Fruit fly (Drosophila melanogaster) Kc167 (cell line): ENCODE results near the gene Rpn1.
A peak's percentile ranks its signal among the peaks of the same experiment; 100 is the strongest.

Experiments
- Myc ChIP-seq: fragments of >200 bp; optimal IDR thresholded peaks from 2 replicates; lab custom pipeline; 2017; ENCODE audit warnings: missing external identifiers
- Sin3A ChIP-seq: fragments of >200 bp; optimal IDR thresholded peaks from 2 replicates; lab custom pipeline; 2018; ENCODE audit warnings: missing external identifiers
- h ChIP-seq: fragments of >200 bp; optimal IDR thresholded peaks from 3 replicates; lab custom pipeline; 2018; ENCODE audit warnings: missing external identifiers
- insv ChIP-seq: fragments of >200 bp; optimal IDR thresholded peaks from 3 replicates; lab custom pipeline; 2018; ENCODE audit warnings: missing external identifiers
- psq ChIP-seq: fragments of >200 bp; optimal IDR thresholded peaks from 2 replicates; lab custom pipeline; 2017; ENCODE audit warnings: missing external identifiers
- ttk ChIP-seq: sonication (Bioruptor generic); optimal IDR thresholded peaks from 2 replicates; lab custom pipeline; 2017; ENCODE audit warnings: missing external identifiers

The Rpn1 gene

DNA sequence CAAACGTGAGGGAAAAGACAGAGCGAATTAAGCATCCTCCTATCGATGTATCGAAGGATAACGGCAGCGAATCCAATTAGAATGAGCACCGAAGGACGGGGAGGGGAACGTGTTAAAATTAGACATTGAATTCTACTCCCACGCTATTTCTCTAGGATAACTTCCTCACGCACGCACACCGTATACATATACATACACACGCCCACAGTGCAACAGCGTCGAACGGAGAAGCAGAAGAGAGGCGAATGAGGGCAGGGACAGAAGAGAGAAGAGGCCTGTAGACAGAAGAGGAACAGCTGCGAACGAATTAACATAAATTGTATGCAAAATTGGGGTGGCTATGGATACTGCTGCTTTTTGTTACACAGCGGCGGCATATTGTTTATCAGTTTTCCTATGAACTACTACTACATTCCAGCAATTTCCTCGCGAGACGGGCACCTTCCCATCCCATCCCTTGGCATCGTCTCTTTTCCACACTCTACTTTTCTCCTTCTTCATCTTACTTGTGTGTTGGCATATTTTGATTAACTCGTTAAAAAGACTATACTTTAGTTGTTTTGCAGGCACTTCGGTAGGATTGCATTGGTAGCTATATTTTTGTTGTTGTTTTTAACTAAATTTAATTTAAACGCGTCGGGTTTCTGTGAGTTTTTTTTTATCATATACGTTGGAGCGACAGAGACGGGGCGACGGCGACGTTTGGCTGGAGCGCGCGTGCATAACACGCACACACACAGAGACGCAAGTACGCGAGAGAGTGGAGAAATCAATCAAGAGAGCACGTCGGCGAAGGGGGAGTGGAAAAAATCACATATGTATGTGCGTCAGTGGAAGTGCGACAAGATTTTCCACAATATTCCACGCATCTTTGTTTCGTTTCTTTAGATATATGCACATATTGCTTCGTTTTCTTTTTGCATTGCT is 6.4 kb upstream of the Rpn1 start:
- TF ChIP-seq ttk (lab: Kevin White, UChicago) (no peak), insv (lab: Kevin White, UChicago) (no peak), psq (lab: Kevin White, UChicago) (no peak), Myc (no peak), Sin3A (lab: Kevin White, UChicago) (no peak), h (no peak)

dm6 chr3L:19909234-19910053 is 5.4 kb upstream of the Rpn1 start:
- TF ChIP-seq h (no peak), ttk (lab: Kevin White, UChicago) (no peak), Myc (no peak), psq (lab: Kevin White, UChicago) (peak; percentile 10), Sin3A (lab: Kevin White, UChicago) (no peak), insv (lab: Kevin White, UChicago) (no peak)

DNA sequence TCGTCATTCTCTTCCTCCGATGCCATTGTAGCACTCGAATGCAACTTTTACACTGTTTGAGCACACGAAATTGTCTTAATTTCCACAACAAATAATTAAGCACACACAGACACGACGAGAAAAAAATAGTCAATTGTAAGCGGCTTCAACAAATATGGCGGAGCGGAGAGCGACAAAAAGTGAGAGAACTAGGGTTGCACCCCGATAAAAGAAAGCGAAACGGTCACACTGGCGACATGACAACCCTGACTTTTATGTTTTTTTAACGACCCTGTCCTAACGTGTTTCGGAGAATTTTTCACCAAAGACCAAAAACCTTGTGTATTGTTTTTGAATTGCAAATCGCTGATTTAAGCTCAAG is 4.8 kb upstream of the Rpn1 start, which contains the start of the genes Mi-2 and Prp3:
Gene Mi-2, minus strand, starts transcription at position 162 of the 361 bp plus-strand sequence.
Gene Prp3, plus strand, starts transcription at position 247 of the 361 bp plus-strand sequence.
- TF ChIP-seq Myc: no peak
- no peak for TF ChIP-seq h
- no peak for TF ChIP-seq ttk (lab: Kevin White, UChicago)
- TF ChIP-seq psq (lab: Kevin White, UChicago): no peak
- TF ChIP-seq insv (lab: Kevin White, UChicago): no peak
- no peak for TF ChIP-seq Sin3A (lab: Kevin White, UChicago)

DNA sequence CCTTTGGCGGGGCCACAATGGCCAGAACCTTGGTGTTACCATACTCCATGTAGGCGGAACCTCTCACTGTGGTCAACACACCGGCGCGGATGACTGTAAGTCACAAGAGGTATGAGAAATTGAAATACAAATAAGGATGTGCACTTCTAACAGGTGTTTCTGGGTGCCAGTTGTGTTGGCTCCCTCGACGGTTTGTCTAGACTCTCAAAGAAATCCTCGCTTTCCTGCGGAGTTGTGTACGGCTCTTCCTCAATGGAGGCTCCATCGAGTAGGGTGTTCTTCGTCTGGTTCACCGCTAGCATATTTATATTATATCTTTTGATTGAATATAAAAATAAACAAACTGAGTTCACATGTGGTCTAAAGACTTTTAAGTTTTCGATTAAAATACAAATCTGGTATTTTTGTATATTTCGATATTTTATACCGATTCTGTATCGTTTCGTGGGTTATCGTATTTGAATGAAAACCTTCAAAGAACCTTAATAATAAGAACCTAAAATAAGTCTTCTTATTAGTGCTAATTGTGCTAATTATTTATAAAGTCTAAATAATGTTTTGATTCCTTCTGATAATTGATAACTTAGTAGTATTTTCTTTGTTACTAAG is 1.4 kb upstream of the Rpn1 start, which contains the start of gene Mtr3:
Gene Mtr3, minus strand, starts transcription at position 388 of the 609 bp plus-strand sequence.
- TF ChIP-seq Sin3A (lab: Kevin White, UChicago) (no peak), ttk (lab: Kevin White, UChicago) (no peak), Myc (no peak), psq (lab: Kevin White, UChicago) (no peak), h (no peak), insv (lab: Kevin White, UChicago) (no peak)

dm6 chr3L:19919981-19920380 is 5.1 kb downstream of the Rpn1 start:
- TF ChIP-seq ttk (lab: Kevin White, UChicago) (no peak), psq (lab: Kevin White, UChicago) (no peak), Myc (no peak), Sin3A (lab: Kevin White, UChicago) (no peak), h (no peak), insv (lab: Kevin White, UChicago) (no peak)

DNA sequence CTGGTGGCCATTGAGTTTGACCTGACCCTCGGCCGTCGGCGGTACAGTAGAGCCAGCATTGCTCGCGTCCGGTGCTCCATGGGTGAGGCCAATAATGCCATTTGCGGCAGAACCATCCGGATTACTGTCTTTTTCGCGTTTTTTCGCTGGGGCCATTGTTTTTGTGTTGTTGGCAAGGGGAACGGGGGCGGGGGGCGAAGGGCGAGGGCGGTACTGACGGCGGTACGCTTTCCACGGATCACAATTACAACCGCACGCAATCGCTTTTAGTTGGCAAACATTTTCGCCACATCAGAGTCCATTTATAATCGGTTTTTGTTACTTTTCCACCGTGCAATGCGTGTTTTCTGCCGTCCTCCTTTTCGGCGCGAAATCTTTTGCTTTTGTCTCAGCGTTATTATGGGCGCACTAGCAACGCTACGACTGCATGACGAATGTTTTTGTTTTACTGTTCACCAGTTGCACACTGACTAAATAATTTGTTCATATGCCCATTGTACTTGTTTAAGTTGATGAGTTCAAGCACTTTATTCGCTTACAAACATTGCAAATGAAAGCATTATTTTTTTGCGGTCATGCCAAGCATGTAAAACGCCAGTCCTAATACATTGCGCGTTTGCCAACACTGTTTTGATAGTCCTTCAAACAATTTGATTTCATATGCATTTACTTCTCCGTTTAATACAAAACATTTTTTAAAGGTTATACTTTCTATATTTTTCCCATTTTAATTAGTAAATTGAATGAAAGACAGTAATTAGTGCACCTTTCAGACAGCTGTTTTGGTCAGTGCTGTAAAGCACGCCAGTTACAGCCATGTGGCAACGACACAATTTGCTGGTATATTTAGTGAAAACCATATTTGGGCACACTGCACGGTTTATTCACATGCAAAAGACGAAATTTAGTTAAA is 8.2 kb downstream of the Rpn1 start, which contains the start of gene Pfdn6:
Gene Pfdn6, plus strand, starts transcription at position 839 of the 913 bp plus-strand sequence.
- TF ChIP-seq Sin3A (lab: Kevin White, UChicago): no peak
- TF ChIP-seq insv (lab: Kevin White, UChicago): no peak

DNA sequence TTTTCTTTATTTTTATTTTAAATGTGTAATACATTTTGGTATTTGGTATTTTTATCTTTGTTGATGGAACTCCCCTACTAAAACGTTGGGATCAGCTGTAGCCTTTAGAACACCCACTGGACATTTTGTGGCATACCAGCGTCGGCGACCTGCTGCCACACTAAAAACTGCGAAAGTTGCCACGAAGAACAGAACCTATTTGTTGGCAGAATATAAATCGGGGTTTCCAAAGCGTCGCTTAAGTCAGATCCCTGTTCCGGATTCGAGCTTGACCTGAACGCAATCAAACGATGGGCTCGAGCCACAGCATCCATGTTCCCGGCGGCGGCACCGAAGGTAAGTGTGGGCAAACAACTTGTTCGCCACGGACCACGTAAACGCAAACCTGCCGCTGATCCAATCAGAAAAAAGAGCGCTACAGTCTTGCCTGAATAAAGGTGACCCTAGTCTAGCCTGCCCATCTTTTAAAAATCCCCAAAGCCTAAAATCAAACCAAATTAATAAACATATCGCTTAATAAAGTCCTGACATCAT is 10.0 kb downstream of the Rpn1 start, which contains the start of gene Grasp65:
Gene Grasp65, plus strand, starts transcription at position 173 of the 534 bp plus-strand sequence.
- TF ChIP-seq Sin3A (lab: Kevin White, UChicago) (no peak), h (no peak)

DNA sequence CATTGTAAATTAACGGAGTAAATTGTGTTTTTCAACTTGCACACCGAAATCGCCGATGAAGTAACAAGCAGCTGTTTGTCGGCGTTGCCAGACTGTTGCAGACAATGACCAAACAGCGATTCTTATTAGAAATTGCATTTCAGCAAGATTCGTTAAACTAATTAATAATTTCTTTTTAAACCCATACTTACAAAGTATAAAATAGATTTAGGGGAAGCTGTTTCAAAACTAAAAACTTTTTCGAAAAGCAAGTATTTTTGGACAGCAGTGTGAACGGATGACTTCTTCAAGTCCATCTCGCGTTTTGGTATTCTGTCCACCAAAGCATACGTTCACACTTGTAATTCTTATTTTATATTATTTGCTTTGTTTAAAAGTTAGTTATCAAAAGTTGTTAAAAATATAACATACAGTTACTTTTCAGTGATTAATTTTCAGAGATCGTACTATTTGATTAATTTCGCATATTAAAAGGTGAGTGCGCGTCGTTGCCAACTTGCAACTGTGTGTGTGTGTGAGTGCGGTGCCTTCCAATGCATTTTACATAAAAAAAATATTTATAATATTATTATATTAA is 13.7 kb downstream of the Rpn1 start, which contains the start of the genes CG8004 and RhoGDI:
Gene CG8004, minus strand, starts transcription at position 74 of the 577 bp plus-strand sequence.
Gene RhoGDI, plus strand, starts transcription at position 309 of the 577 bp plus-strand sequence.
- no peak for TF ChIP-seq psq (lab: Kevin White, UChicago)
- no peak for TF ChIP-seq h
- no peak for TF ChIP-seq insv (lab: Kevin White, UChicago)
- no peak for TF ChIP-seq ttk (lab: Kevin White, UChicago)
- no peak for TF ChIP-seq Myc
- TF ChIP-seq Sin3A (lab: Kevin White, UChicago): no peak

DNA sequence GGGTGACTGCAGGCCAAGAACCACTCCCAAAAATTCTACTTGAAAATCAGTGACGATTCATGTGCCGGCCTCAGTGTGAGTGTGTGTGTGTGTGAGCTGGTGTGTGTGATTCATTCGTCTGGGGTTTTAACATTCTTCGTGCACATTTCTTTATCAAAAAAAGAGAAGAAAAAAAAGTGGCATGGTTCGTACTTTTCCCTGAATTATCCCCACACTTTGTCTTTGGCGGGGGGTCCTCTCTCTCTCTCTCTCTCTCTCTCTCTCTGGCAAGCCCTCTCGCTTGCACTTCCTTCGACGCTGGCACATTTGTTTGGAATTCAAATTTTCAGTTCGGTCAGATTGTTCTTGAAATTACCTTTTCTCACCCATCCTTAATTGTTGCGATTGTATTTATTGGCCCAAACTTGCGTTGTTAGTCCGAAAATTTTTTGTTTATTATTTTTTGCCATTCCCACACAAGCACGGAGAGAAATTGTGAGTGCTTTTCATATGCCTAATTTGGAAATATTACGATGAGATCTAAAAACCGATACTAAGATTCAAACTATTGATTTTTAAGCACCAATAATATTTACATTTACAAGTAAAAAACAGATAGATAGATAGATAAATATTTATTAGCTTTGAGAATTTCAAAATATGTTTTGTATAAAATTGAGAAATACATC is 14.3 kb downstream of the Rpn1 start:
- TF ChIP-seq h (no peak), ttk (lab: Kevin White, UChicago) (no peak), psq (lab: Kevin White, UChicago) (no peak), Myc (no peak), Sin3A (lab: Kevin White, UChicago) (no peak), insv (lab: Kevin White, UChicago) (no peak)
